Fruit fly (Drosophila melanogaster) whole organism, adult: ENCODE data around the gene CG6836.

Source experiments
- CG11617 ChIP-seq: fragments of 200-800 bp; sonication (Bioruptor generic); optimal IDR thresholded peaks from 2 replicates; lab custom pipeline; 2017; ENCODE audit warnings: mild to moderate bottlenecking, missing biosample characterization, missing genetic modification reagents, missing genetic modification characterization
- CG12768 ChIP-seq: fragments of 200-800 bp; sonication (Bioruptor generic); optimal IDR thresholded peaks from 2 replicates; lab custom pipeline; 2017; ENCODE audit warnings: missing biosample characterization, missing genetic modification characterization, mild to moderate bottlenecking, moderate library complexity, missing genetic modification reagents
- CG14711 ChIP-seq: fragments of 200-800 bp; sonication (Bioruptor generic); optimal IDR thresholded peaks from 2 replicates; lab custom pipeline; 2018; ENCODE audit warnings: missing biosample characterization, mild to moderate bottlenecking, missing genetic modification characterization, moderate library complexity
- CG1620 ChIP-seq: fragments of 200-800 bp; sonication (Bioruptor generic); optimal IDR thresholded peaks from 2 replicates; lab custom pipeline; 2016; ENCODE audit warnings: missing biosample characterization, missing genetic modification characterization
- CG33017 ChIP-seq: fragments of 200-800 bp; sonication (Bioruptor generic); optimal IDR thresholded peaks from 2 replicates; lab custom pipeline; 2018; ENCODE audit warnings: missing biosample characterization, mild to moderate bottlenecking, missing genetic modification characterization, moderate library complexity
- CG7045 ChIP-seq: fragments of 200-800 bp; sonication (Bioruptor generic); optimal IDR thresholded peaks from 2 replicates; lab custom pipeline; 2017; ENCODE audit warnings: missing biosample characterization, mild to moderate bottlenecking, missing genetic modification characterization
- CG7101 ChIP-seq: fragments of 200-800 bp; sonication (Bioruptor generic); optimal IDR thresholded peaks from 2 replicates; lab custom pipeline; 2018; ENCODE audit warnings: missing biosample characterization, mild to moderate bottlenecking, missing genetic modification characterization, moderate library complexity
- Clk ChIP-seq: fragments of 200-800 bp; sonication (Bioruptor generic); optimal IDR thresholded peaks from 2 replicates; lab custom pipeline; 2017; ENCODE audit warnings: missing biosample characterization, missing genetic modification characterization
- Crg-1 ChIP-seq: fragments of 200-800 bp; sonication (Bioruptor generic); optimal IDR thresholded peaks from 2 replicates; lab custom pipeline; 2016; ENCODE audit warnings: missing biosample characterization, missing genetic modification characterization
- Hr96 ChIP-seq: fragments of 200-800 bp; sonication (Bioruptor generic); optimal IDR thresholded peaks from 2 replicates; lab custom pipeline; 2016; ENCODE audit warnings: missing biosample characterization, missing genetic modification characterization
- Mnt ChIP-seq: fragments of 200-800 bp; sonication (Bioruptor generic); optimal IDR thresholded peaks from 2 replicates; lab custom pipeline; 2016; ENCODE audit warnings: missing biosample characterization, mild to moderate bottlenecking, missing genetic modification characterization
- bab1 ChIP-seq: fragments of 200-800 bp; sonication (Bioruptor generic); optimal IDR thresholded peaks from 3 replicates; lab custom pipeline; 2019; ENCODE audit warnings: missing biosample characterization, mild to moderate bottlenecking, missing genetic modification characterization, moderate library complexity
- cic ChIP-seq: fragments of 200-800 bp; sonication (Bioruptor generic); optimal IDR thresholded peaks from 2 replicates; lab custom pipeline; 2017; ENCODE audit warnings: missing biosample characterization, mild to moderate bottlenecking, missing genetic modification characterization, moderate library complexity
- cnc ChIP-seq, 2 experiments: fragments of >200 bp; optimal IDR thresholded peaks; 2 replicates each; lab custom pipeline; 2017
- kay ChIP-seq: fragments of 200-800 bp; sonication (Bioruptor generic); peaks from one replicate; lab custom pipeline; 2016; ENCODE audit warnings: missing biosample characterization, missing genetic modification characterization, borderline replicate concordance
- ovo ChIP-seq: fragments of 200-800 bp; sonication (Bioruptor generic); optimal IDR thresholded peaks from 2 replicates; lab custom pipeline; 2016; ENCODE audit warnings: missing biosample characterization, missing genetic modification characterization
- pad ChIP-seq: fragments of 200-800 bp; sonication (Bioruptor generic); optimal IDR thresholded peaks from 3 replicates; lab custom pipeline; 2017; ENCODE audit warnings: missing biosample characterization, missing genetic modification characterization, mild to moderate bottlenecking, moderate library complexity, missing genetic modification reagents
- tj ChIP-seq: fragments of 200-800 bp; sonication (Bioruptor generic); optimal IDR thresholded peaks from 3 replicates; lab custom pipeline; 2017; ENCODE audit warnings: missing biosample characterization, mild to moderate bottlenecking, missing genetic modification characterization, moderate library complexity
- toe ChIP-seq: fragments of 200-800 bp; sonication (Bioruptor generic); optimal IDR thresholded peaks from 2 replicates; lab custom pipeline; 2016; ENCODE audit warnings: missing biosample characterization, missing genetic modification characterization

Gene CG6836

DNA sequence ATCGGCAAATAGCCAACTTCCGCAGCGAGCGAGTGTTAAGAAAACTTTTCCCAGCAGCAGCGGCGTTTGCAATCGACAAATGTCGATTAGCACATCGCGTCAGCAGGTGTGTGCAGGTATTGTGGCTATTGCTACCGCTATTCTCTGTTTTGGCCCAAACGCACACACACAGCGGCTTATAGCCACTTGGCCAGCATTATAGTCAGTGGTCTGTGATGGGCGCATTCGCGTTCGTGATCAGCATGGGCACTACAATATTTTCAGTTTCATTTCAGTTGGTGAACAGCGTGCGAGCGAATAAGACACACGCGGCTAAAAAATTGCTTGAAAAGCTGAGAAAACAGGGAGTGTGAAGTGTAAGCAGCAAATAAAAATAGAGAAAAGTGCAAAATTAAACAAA lies at the start of gene CG6836:
CG6836 (plus strand) TSS at position 271 of the 400 bp plus-strand sequence.
- TF ChIP-seq kay (GFP tag; lab: Kevin White, UChicago) (no peak), bab1 (GFP tag; lab: Kevin White, UChicago) (peak; percentile 33), tj (GFP tag; lab: Kevin White, UChicago) (peak; percentile 22), cic (GFP tag; lab: Kevin White, UChicago) (peak; percentile 9), CG14711 (tag; lab: Kevin White, UChicago) (no peak), CG12768 (no peak), ovo (GFP tag; lab: Kevin White, UChicago) (peak; percentile 54)

DNA sequence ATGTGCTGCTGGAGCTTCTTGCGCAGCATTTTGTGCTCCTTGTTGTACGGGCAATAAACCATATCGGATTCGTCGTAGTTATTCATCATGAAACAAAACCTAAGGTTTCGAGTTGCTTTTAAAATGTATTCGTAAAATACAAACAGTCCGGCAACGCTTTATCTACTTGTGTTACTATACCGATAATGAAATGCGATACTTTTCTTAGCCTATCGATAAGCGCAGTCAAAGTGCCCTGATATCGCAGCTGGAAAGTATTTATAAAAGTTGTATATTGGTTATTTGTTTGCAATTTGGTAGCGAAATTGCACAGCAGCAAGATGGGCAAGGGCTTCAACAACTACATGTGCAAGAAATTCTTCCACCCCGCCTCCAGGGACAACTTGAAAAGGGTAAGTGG lies 49.0 kb upstream of the CG6836 start, which contains the start of the genes arx and CG6843:
arx (minus strand) TSS at position 144 of the 400 bp plus-strand sequence.
CG6843 (plus strand) TSS at position 184 of the 400 bp plus-strand sequence.
- TF ChIP-seq bab1 (GFP tag; lab: Kevin White, UChicago) = peak; percentile 64
- no peak for TF ChIP-seq ovo (GFP tag; lab: Kevin White, UChicago)
- no peak for TF ChIP-seq CG33017 (tag; lab: Kevin White, UChicago)
- TF ChIP-seq CG1620 (GFP tag; lab: Kevin White, UChicago) = peak; percentile 9

DNA sequence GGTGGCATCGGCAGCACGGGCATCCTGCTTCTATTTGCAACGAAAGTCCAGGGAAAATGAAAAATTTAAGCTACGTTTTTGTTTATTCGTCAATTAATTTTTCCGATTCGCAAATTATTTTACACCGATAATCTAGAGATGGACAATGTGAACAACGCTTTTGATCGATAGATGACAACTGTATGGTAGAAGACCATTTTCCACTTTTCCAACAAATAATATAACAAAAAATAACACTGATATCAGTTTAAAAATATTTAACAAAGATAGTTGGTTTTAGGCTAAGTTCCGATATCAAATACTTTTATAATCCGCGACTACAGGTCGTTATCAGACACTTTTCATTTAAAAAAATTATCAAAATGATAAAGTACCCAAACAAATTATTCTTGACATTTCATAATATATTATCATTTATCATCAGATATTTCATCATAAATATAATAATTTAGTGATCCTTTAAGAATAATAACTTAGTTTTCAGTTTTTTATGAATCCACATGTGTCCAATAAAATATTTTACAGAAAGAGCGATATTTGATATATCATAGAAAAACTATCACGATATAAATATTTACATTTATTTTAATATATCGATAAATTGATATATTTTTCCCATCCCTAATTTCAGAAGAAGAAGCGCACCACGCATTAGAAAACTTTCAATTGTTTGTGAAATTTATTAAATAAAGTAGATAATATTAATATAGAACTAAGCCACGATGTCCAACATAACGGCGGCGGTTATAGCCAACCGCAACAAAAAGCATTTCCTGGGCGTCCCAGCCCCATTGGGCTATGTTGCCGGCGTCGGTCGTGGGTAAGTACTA lies 45.4 kb upstream of the CG6836 start, which contains the start of the genes CSN1b and Prp6:
CSN1b (minus strand) TSS at position 159 of the 830 bp plus-strand sequence.
Prp6 (plus strand) TSS at position 601 of the 830 bp plus-strand sequence.
- TF ChIP-seq Crg-1 (GFP tag; lab: Kevin White, UChicago) (no peak), CG1620 (GFP tag; lab: Kevin White, UChicago) (no peak), CG11617 (no peak), ovo (GFP tag; lab: Kevin White, UChicago) (no peak), Clk (GFP tag; lab: Kevin White, UChicago) (no peak), Hr96 (GFP tag; lab: Kevin White, UChicago) (no peak), tj (GFP tag; lab: Kevin White, UChicago) (peak; percentile 12)

DNA sequence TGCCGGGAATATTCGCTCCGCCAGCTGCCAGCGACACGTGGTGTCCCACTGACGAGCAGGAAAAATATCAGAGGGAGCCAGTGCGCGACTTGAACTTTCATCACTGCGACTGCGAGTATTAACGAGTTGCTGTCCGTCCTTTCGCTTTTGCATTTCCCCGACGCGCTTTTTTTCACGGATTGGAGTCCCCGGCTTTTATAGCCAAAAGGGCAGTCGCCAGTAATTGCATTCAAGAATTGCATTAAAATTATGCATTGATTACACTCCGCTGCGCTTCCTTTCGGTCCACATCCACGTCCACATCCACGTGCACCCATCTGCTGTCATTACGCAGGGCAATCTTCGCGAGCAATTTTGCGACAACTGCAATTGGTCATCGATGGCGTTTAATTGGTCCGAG lies 39.3 kb upstream of the CG6836 start, which contains the start of gene Ir75d:
Ir75d (minus strand) TSS at position 101 of the 400 bp plus-strand sequence.
- TF ChIP-seq pad (no peak), Crg-1 (GFP tag; lab: Kevin White, UChicago) (no peak), cnc (optimal IDR thresholded peaks at IDR 0.05; lab: Kevin White, UChicago) (no peak), CG33017 (tag; lab: Kevin White, UChicago) (no peak), kay (GFP tag; lab: Kevin White, UChicago) (no peak), Hr96 (GFP tag; lab: Kevin White, UChicago) (no peak), CG11617 (no peak), Clk (GFP tag; lab: Kevin White, UChicago) (no peak), CG14711 (tag; lab: Kevin White, UChicago) (no peak), ovo (GFP tag; lab: Kevin White, UChicago) (no peak), cic (GFP tag; lab: Kevin White, UChicago) (no peak), tj (GFP tag; lab: Kevin White, UChicago) (no peak), bab1 (GFP tag; lab: Kevin White, UChicago) (no peak)

DNA sequence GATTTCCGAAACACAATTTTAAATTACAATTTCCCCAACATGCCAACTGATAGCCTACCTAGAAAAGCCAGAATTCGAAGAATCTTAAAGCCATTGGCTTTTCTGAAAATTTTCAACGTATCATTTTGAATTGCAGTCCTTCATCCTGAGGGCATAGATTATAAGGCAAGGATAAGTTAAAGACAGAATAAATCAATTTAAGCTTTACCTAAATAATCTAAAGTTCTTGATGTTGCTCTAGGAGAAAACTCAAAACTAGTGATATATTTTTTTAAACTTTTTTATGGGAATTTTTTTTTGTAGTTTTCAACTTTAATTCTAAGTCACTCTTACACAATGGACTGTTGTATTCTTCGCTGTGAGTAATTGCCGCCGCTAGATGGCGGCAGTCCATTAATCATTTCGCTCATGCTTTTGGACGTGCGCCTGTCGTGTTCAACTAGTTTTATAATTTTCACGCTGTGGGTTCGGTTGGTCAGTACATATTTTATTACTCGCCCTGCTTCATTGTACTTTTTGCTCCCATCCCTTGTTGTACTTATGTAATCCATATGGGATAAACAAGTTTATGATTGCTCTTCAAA lies 36.2 kb upstream of the CG6836 start, which contains the start of gene COX6AL2:
COX6AL2 (minus strand) TSS at position 51 of the 584 bp plus-strand sequence.
- TF ChIP-seq CG11617 (no peak), CG7045 (no peak), toe (GFP tag; lab: Kevin White, UChicago) (no peak), Mnt (no peak), CG12768 (no peak)

DNA sequence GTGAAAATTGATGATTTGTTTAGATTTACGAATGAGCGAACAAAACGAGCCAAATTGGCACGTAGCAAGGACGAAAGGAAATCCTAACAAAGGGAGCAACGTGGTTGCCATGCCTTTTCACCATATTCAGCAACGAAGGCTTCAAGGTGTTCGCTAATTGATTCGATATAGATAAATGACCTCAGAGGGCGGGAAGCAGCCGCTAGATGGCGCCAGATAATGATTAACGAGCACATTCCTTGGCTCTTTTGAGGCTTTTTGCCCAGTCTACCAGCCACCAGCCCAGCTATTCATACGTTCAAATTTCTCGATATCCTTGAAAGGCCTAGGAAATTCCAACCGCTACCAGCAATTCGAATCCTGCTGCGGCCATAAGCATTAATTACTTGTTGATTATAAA lies 34.0 kb upstream of the CG6836 start:
- TF ChIP-seq Mnt = no peak

DNA sequence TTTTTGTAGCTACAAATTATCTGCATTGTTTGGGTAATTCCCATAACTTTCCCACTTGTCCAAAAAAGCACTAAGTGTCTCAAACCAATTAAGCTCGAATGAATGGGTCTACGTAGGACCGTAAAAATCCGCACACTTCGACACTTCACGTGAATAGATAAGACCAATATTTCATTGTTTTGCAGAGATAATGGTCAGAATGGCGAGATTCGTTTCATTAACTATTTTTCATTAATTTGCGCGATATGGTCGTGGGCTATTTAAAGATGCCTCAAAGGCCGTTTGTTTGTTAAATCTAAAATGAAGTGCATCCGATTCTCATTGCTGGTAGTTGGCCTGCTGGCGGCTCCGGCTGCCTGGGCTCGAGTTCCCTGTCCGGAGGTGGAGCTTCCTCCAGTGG lies 33.1 kb upstream of the CG6836 start, which contains the start of gene CG6839:
CG6839 (plus strand) TSS at position 301 of the 400 bp plus-strand sequence.
- TF ChIP-seq CG11617 (no peak), toe (GFP tag; lab: Kevin White, UChicago) (no peak), tj (GFP tag; lab: Kevin White, UChicago) (no peak), CG7045 (no peak), CG7101 (tag; lab: Kevin White, UChicago) (no peak), kay (GFP tag; lab: Kevin White, UChicago) (no peak), Crg-1 (GFP tag; lab: Kevin White, UChicago) (no peak), cic (GFP tag; lab: Kevin White, UChicago) (peak; percentile 51)
